Fruit fly (Drosophila melanogaster) whole organism, embryonic: ENCODE results near the gene tipE.

Source experiments
- CG11456 ChIP-seq: fragments of 200-800 bp; sonication (Bioruptor generic); IDR thresholded peaks from 3 replicates; pipeline ENCODE4 v1.3.6; 2022; ENCODE audit warnings: missing biosample characterization, missing genetic modification characterization
- h ChIP-seq: fragments of >200 bp; optimal IDR thresholded peaks from 2 replicates; lab custom pipeline; 2017
- jumu ChIP-seq: fragments of 200-800 bp; sonication (Bioruptor generic); optimal IDR thresholded peaks from 3 replicates; lab custom pipeline; 2016; ENCODE audit warnings: missing biosample characterization, missing genetic modification characterization
- sd ChIP-seq: fragments of 200-800 bp; sonication (Bioruptor generic); optimal IDR thresholded peaks from 3 replicates; lab custom pipeline; 2018; ENCODE audit warnings: missing biosample characterization, mild to moderate bottlenecking, missing genetic modification characterization, moderate library complexity
- stwl ChIP-seq: fragments of 200-800 bp; sonication (Bioruptor generic); optimal IDR thresholded peaks from 3 replicates; lab custom pipeline; 2018; ENCODE audit warnings: missing biosample characterization, mild to moderate bottlenecking, missing genetic modification characterization, moderate library complexity

DNA sequence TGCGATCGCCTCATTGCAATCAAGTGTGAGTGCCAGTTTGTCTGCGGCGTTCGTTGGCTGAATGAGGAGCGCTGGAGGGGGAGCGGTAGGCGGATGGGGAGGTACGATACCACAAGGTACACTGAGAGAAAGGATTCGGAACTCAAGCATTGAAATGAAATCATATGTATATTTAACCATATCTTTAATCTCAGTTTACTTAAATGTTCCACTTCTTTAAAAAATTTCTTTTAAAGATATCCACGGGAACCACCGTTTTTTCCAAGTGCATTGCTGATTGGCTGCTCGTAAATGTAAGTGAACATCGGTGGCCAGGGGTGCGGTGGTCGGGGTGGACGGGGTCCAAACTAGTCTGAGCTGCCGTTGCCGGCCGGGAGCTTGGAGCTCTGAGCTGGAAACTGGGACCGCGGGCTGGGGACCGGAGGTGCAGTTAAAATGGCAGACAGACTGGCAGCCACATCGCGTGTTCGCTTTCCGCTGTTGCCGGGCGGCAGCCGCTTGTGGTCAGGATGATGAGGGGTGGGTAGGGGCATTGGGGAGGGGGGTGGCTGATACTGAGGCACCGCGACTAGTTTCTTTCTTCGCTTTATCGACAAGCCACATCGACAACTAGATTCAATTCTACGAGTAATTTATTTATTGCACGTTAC lies 40.0 kb downstream of the tipE start:
- TF ChIP-seq CG11456 (GFP tag; lab: Robert Waterston, UW) = peak; percentile 93
- TF ChIP-seq stwl (tag; lab: Kevin White, UChicago) = peak; percentile 38
- no peak for TF ChIP-seq h (lab: Kevin White, UChicago)
- TF ChIP-seq jumu (GFP tag; lab: Kevin White, UChicago) = peak; percentile 97
- peak; percentile 78 for TF ChIP-seq sd
